Fruit fly (Drosophila melanogaster): Measurements from ENCODE around the gene CG32409.

The CG32409 gene

dm6 chr3L:5884735-5885134 lies 14.6 kb upstream of the CG32409 start:
- no peak for TF ChIP-seq CTCF (optimal IDR thresholded peaks at IDR 0.05)
- no peak for TF ChIP-seq CG8478 (optimal IDR thresholded peaks at IDR 0.05)

- TF ChIP-seq CTCF (optimal IDR thresholded peaks at IDR 0.05) (no peak), CG8478 (optimal IDR thresholded peaks at IDR 0.05) (no peak)
Observed at dm6 chr3L:5891114-5891513, 8.2 kb upstream of the CG32409 start.

- no peak for TF ChIP-seq CG8478 (optimal IDR thresholded peaks at IDR 0.05)
- TF ChIP-seq CTCF (optimal IDR thresholded peaks at IDR 0.05), result no peak
Observed at dm6 chr3L:5891812-5892211, 7.5 kb upstream of the CG32409 start.

- no peak for TF ChIP-seq CG8478 (optimal IDR thresholded peaks at IDR 0.05)
- no peak for TF ChIP-seq CTCF (optimal IDR thresholded peaks at IDR 0.05)
Observed at dm6 chr3L:5893063-5893462, 6.3 kb upstream of the CG32409 start.

dm6 chr3L:5897228-5897688 lies 2.1 kb upstream of the CG32409 start, which contains the start of the genes PolE2 and CG5592:
Gene PolE2 (minus strand): TSS chr3L:5897435.
Gene CG5592 (plus strand): TSS chr3L:5897638.
- TF ChIP-seq CTCF (optimal IDR thresholded peaks at IDR 0.05), result no peak
- no peak for TF ChIP-seq CG8478 (optimal IDR thresholded peaks at IDR 0.05)

- TF ChIP-seq CTCF (optimal IDR thresholded peaks at IDR 0.05) (no peak), CG8478 (optimal IDR thresholded peaks at IDR 0.05) (no peak)
Observed at dm6 chr3L:5902189-5902765, 2.9 kb downstream of the CG32409 start, which contains the start of gene QC. Gene QC (minus strand): TSS chr3L:5902456.

- TF ChIP-seq CTCF (optimal IDR thresholded peaks at IDR 0.05) (no peak), CG8478 (optimal IDR thresholded peaks at IDR 0.05) (no peak)
Observed at dm6 chr3L:5903955-5904354, 4.6 kb downstream of the CG32409 start, which contains the start of gene CG32413. Gene CG32413 (minus strand): TSS chr3L:5904055.

- TF ChIP-seq CTCF (optimal IDR thresholded peaks at IDR 0.05) (no peak), CG8478 (optimal IDR thresholded peaks at IDR 0.05) (no peak)
Observed at dm6 chr3L:5906599-5906998, 7.3 kb downstream of the CG32409 start, which contains the start of gene CG10486. Gene CG10486 (minus strand): TSS chr3L:5906699.

dm6 chr3L:5907077-5907476 lies 7.7 kb downstream of the CG32409 start, which contains the start of gene CG13288:
Gene CG13288 (plus strand): TSS chr3L:5907381.
- TF ChIP-seq CG8478 (optimal IDR thresholded peaks at IDR 0.05), result no peak
- peak; percentile 82 to 91 for TF ChIP-seq CTCF (optimal IDR thresholded peaks at IDR 0.05)

dm6 chr3L:5920778-5921177 lies 21.4 kb downstream of the CG32409 start:
- TF ChIP-seq CG8478 (optimal IDR thresholded peaks at IDR 0.05) (no peak), CTCF (optimal IDR thresholded peaks at IDR 0.05) (no peak)

dm6 chr3L:5921216-5921615 lies 21.9 kb downstream of the CG32409 start, which contains the start of gene PXo:
Gene PXo (minus strand): TSS chr3L:5921316.
- TF ChIP-seq CTCF (optimal IDR thresholded peaks at IDR 0.05) (no peak), CG8478 (optimal IDR thresholded peaks at IDR 0.05) (no peak)

- TF ChIP-seq CTCF (optimal IDR thresholded peaks at IDR 0.05), result no peak
- no peak for TF ChIP-seq CG8478 (optimal IDR thresholded peaks at IDR 0.05)
Observed at dm6 chr3L:5922005-5922685, 22.8 kb downstream of the CG32409 start, which contains the start of gene CG32407. Gene CG32407 (plus strand): TSS chr3L:5922055.

dm6 chr3L:5923646-5924122 lies 24.4 kb downstream of the CG32409 start, which contains the start of gene CG33523:
Gene CG33523 (plus strand): TSS chr3L:5923862.
- TF ChIP-seq CG8478 (optimal IDR thresholded peaks at IDR 0.05), result no peak

- TF ChIP-seq CG8478 (optimal IDR thresholded peaks at IDR 0.05), result no peak
- no peak for TF ChIP-seq CTCF (optimal IDR thresholded peaks at IDR 0.05)
Observed at dm6 chr3L:5926015-5926988, 27.0 kb downstream of the CG32409 start.

- TF ChIP-seq CG8478 (optimal IDR thresholded peaks at IDR 0.05), result no peak
- TF ChIP-seq CTCF (optimal IDR thresholded peaks at IDR 0.05), result no peak
Observed at dm6 chr3L:5927536-5927935, 28.2 kb downstream of the CG32409 start.

Data from S2 (cell line).